Fruit fly (Drosophila melanogaster): ENCODE data around the gene Rsf1.

Rsf1 gene

dm6 chr2L:10303786-10304185, 40.4 kb upstream of the Rsf1 start, which contains the start of gene nmd (continued):
- no peak for TF ChIP-seq CG5180 (GFP tag; optimal IDR thresholded peaks at IDR 0.05)
- no peak for TF ChIP-seq tup (GFP tag; optimal IDR thresholded peaks at IDR 0.05)
- TF ChIP-seq repo (GFP tag; optimal IDR thresholded peaks at IDR 0.05) = no peak
- no peak for TF ChIP-seq sna (GFP tag; IDR thresholded peaks at IDR 0.05; ENCODE audit: partially characterized antibody)
- TF ChIP-seq CG8478 (optimal IDR thresholded peaks at IDR 0.05) = no peak
- no peak for TF ChIP-seq CG16815 (GFP tag; optimal IDR thresholded peaks at IDR 0.05)
- TF ChIP-seq tna (GFP tag; IDR thresholded peaks at IDR 0.05; ENCODE audit: partially characterized antibody) = peak; percentile 12; the same call in 1 of the 2 replicates
- no peak for TF ChIP-seq Eip74EF (GFP tag; optimal IDR thresholded peaks at IDR 0.05)
- no peak for TF ChIP-seq luna (GFP tag; optimal IDR thresholded peaks at IDR 0.05)
- TF ChIP-seq CG10543 (GFP tag; optimal IDR thresholded peaks at IDR 0.05) = no peak
- TF ChIP-seq CG8944 (GFP tag; optimal IDR thresholded peaks at IDR 0.05) = no peak
- TF ChIP-seq CG8290 (GFP tag; optimal IDR thresholded peaks at IDR 0.05) = peak; percentile 73
- TF ChIP-seq CG8290 (tag; optimal IDR thresholded peaks at IDR 0.05) = peak in 1 of 2 experiments; percentile 22
- no peak for TF ChIP-seq Meics (GFP tag; optimal IDR thresholded peaks at IDR 0.05)
- no peak for TF ChIP-seq twi (tag; optimal IDR thresholded peaks at IDR 0.05)
- peak; percentile 41 for TF ChIP-seq BEAF-32 (GFP tag; optimal IDR thresholded peaks at IDR 0.05)
- TF ChIP-seq CG17385 (GFP tag; optimal IDR thresholded peaks at IDR 0.05) = peak; percentile 91
- no peak for TF ChIP-seq HLH3B (GFP tag; IDR thresholded peaks at IDR 0.05)
- no peak for TF ChIP-seq CG7963 (GFP tag; IDR thresholded peaks at IDR 0.05; ENCODE audit: partially characterized antibody)
- TF ChIP-seq MTF-1 (GFP tag; optimal IDR thresholded peaks at IDR 0.05; ENCODE audit: borderline replicate concordance) = no peak
- TF ChIP-seq CG2202 (tag; optimal IDR thresholded peaks at IDR 0.05) = no peak
- TF ChIP-seq vfl (GFP tag; optimal IDR thresholded peaks at IDR 0.05) = no peak
- peak; percentile 43 for TF ChIP-seq CG34376 (GFP tag; optimal IDR thresholded peaks at IDR 0.05)
- TF ChIP-seq CG18764 (GFP tag; optimal IDR thresholded peaks at IDR 0.05) = no peak
- no peak for TF ChIP-seq CG3281 (GFP tag; optimal IDR thresholded peaks at IDR 0.05)
- peak; percentile 95 for TF ChIP-seq pfk (GFP tag; optimal IDR thresholded peaks at IDR 0.05)
- no peak for TF ChIP-seq CG10147 (GFP tag; optimal IDR thresholded peaks at IDR 0.05)
- TF ChIP-seq CG16779 (GFP tag; IDR thresholded peaks at IDR 0.05) = no peak
- TF ChIP-seq CG1024 (GFP tag; IDR thresholded peaks at IDR 0.05) = no peak
- no peak; the same call in 2 of the 3 replicates for TF ChIP-seq jigr1 (GFP tag; IDR thresholded peaks at IDR 0.05)
- TF ChIP-seq Asciz (GFP tag; optimal IDR thresholded peaks at IDR 0.05) = no peak
- TF ChIP-seq peb (GFP tag; IDR thresholded peaks at IDR 0.05) = no peak
- no peak for TF ChIP-seq toy (GFP tag; IDR thresholded peaks at IDR 0.05)
- TF ChIP-seq grn (GFP tag; optimal IDR thresholded peaks at IDR 0.05) = no peak
- no peak for TF ChIP-seq Dfd (GFP tag; optimal IDR thresholded peaks at IDR 0.05)
- TF ChIP-seq CG12744 (GFP tag; optimal IDR thresholded peaks at IDR 0.05) = no peak
- TF ChIP-seq Lpt (GFP tag; optimal IDR thresholded peaks at IDR 0.05) = no peak
- peak; percentile 23 for TF ChIP-seq CG15601 (tag; optimal IDR thresholded peaks at IDR 0.05)
- TF ChIP-seq seq (GFP tag; IDR thresholded peaks at IDR 0.05) = no peak
- no peak for TF ChIP-seq CG9609 (GFP tag; optimal IDR thresholded peaks at IDR 0.05)
- no peak for TF ChIP-seq Ssrp (tag; optimal IDR thresholded peaks at IDR 0.05)
- peak; percentile 28 for TF ChIP-seq lilli (GFP tag; optimal IDR thresholded peaks at IDR 0.05)
- no peak for TF ChIP-seq inv (GFP tag; IDR thresholded peaks at IDR 0.05; ENCODE audit: partially characterized antibody)
- TF ChIP-seq hbn (GFP tag; IDR thresholded peaks at IDR 0.05; ENCODE audit: partially characterized antibody) = no peak
- no peak for TF ChIP-seq zen (tag; optimal IDR thresholded peaks at IDR 0.05)
- no peak for TF ChIP-seq Opbp (GFP tag; IDR thresholded peaks at IDR 0.05; ENCODE audit: partially characterized antibody)
- TF ChIP-seq Hsf (GFP tag; optimal IDR thresholded peaks at IDR 0.05) = no peak
- no peak for TF ChIP-seq CG3995 (GFP tag; optimal IDR thresholded peaks at IDR 0.05)
- peak; percentile 31 for TF ChIP-seq Nf-YC (tag; optimal IDR thresholded peaks at IDR 0.05)
- peak; percentile 7 for TF ChIP-seq CG10979 (tag; optimal IDR thresholded peaks at IDR 0.05)
- no peak for TF ChIP-seq Lim3 (GFP tag; IDR thresholded peaks at IDR 0.05)

Measured in whole organism, embryonic.